Worm (Caenorhabditis elegans): Measurements from ENCODE around the gene fmo-1.
"Not testable (repeated sequence)": the region's sequence is repeated elsewhere in the genome, so short reads cannot be mapped to it uniquely, and the experiment has no call there.

fmo-1 gene

ce11 chrIV:10628724-10629123 is 32.9 kb upstream of the fmo-1 start, which contains the start of gene R09H10.5:
Gene R09H10.5, minus strand, starts transcription at chrIV:10628829.
- peak; percentile 78 for TF ChIP-seq pqm-1 (tag; optimal IDR thresholded peaks at IDR 0.05)
- TF ChIP-seq ceh-16 (tag; optimal IDR thresholded peaks at IDR 0.05), result no peak
- TF ChIP-seq lin-15B (tag; optimal IDR thresholded peaks at IDR 0.05), result no peak
- peak; percentile 80 for TF ChIP-seq elt-2 (tag; optimal IDR thresholded peaks at IDR 0.05)
- no peak for TF ChIP-seq unc-62 (GFP tag; optimal IDR thresholded peaks at IDR 0.05)
- no peak for TF ChIP-seq lin-39 (tag; optimal IDR thresholded peaks at IDR 0.05)
- no peak for TF ChIP-seq nhr-28 (tag; optimal IDR thresholded peaks at IDR 0.05)
- TF ChIP-seq mml-1 (tag; optimal IDR thresholded peaks at IDR 0.05), result no peak
- TF ChIP-seq nhr-12 (tag; optimal IDR thresholded peaks at IDR 0.05), result no peak
- no peak for TF ChIP-seq eor-1 (tag; optimal IDR thresholded peaks at IDR 0.05)
- TF ChIP-seq nhr-11 (tag; optimal IDR thresholded peaks at IDR 0.05), result no peak
- no peak for TF ChIP-seq egl-27 (tag; optimal IDR thresholded peaks at IDR 0.05)
- no peak for TF ChIP-seq nhr-76 (tag; optimal IDR thresholded peaks at IDR 0.05)
- no peak for TF ChIP-seq fos-1 (tag; optimal IDR thresholded peaks at IDR 0.05)
- TF ChIP-seq ceh-28 (tag; optimal IDR thresholded peaks at IDR 0.05), result no peak

ce11 chrIV:10630953-10631554 is 30.6 kb upstream of the fmo-1 start, which contains the start of gene F56C4.4:
Gene F56C4.4, minus strand, starts transcription at chrIV:10631267.
- TF ChIP-seq pqm-1 (tag; optimal IDR thresholded peaks at IDR 0.05) (peak; percentile 10), ceh-16 (tag; optimal IDR thresholded peaks at IDR 0.05) (no peak), elt-2 (tag; optimal IDR thresholded peaks at IDR 0.05) (peak; percentile 84)

- no peak for TF ChIP-seq elt-2 (tag; optimal IDR thresholded peaks at IDR 0.05)
- no peak for TF ChIP-seq nhr-25 (tag; optimal IDR thresholded peaks at IDR 0.05)
- TF ChIP-seq nhr-43 (tag; optimal IDR thresholded peaks at IDR 0.05; ENCODE audit: poor library complexity, severe bottlenecking), result no peak
- no peak for TF ChIP-seq nhr-28 (tag; optimal IDR thresholded peaks at IDR 0.05)
- no peak for TF ChIP-seq elt-1 (tag; optimal IDR thresholded peaks at IDR 0.05)
Observed at ce11 chrIV:10636649-10637048, 25.0 kb upstream of the fmo-1 start, which contains the start of gene F56C4.1. Gene F56C4.1, plus strand, starts transcription at chrIV:10636949.

ce11 chrIV:10638977-10639376 is 22.7 kb upstream of the fmo-1 start, which contains the start of gene F56C4.2:
Gene F56C4.2, plus strand, starts transcription at chrIV:10639277.
- TF ChIP-seq egl-5 (tag; optimal IDR thresholded peaks at IDR 0.05), result no peak
- no peak for TF ChIP-seq unc-62 (GFP tag; optimal IDR thresholded peaks at IDR 0.05)
- TF ChIP-seq ZK546.5 (tag; optimal IDR thresholded peaks at IDR 0.05), result no peak

ce11 chrIV:10654047-10654446 is 7.6 kb upstream of the fmo-1 start, which contains the start of gene glb-19:
Gene glb-19, minus strand, starts transcription at chrIV:10654147.
- not testable (repeated sequence) for TF ChIP-seq aly-2, pha-4, ceh-9 (tag; optimal IDR thresholded peaks at IDR 0.05)

ce11 chrIV:10656770-10657323 is 4.8 kb upstream of the fmo-1 start, which contains the start of gene K08C7.1:
Gene K08C7.1, plus strand, starts transcription at chrIV:10656812.
- peak; percentile 32 for TF ChIP-seq pqm-1 (tag; optimal IDR thresholded peaks at IDR 0.05)
- TF ChIP-seq elt-2 (tag; optimal IDR thresholded peaks at IDR 0.05), result peak; percentile 78
- TF ChIP-seq egl-5 (tag; optimal IDR thresholded peaks at IDR 0.05), result no peak

- TF ChIP-seq nhr-23 (tag; optimal IDR thresholded peaks at IDR 0.05), result no peak
- peak; percentile 51 for TF ChIP-seq pqm-1 (tag; optimal IDR thresholded peaks at IDR 0.05)
- TF ChIP-seq R02D3.7 (tag; optimal IDR thresholded peaks at IDR 0.05), result no peak
- no peak for TF ChIP-seq ztf-4 (tag; optimal IDR thresholded peaks at IDR 0.05)
- no peak for TF ChIP-seq nhr-77 (tag; optimal IDR thresholded peaks at IDR 0.05)
Observed at ce11 chrIV:10661072-10661471, 585 bp upstream of the fmo-1 start.

- TF ChIP-seq nhr-77 (tag; optimal IDR thresholded peaks at IDR 0.05), result no peak
- no peak for TF ChIP-seq pha-4 (tag; optimal IDR thresholded peaks at IDR 0.05)
- no peak for TF ChIP-seq ceh-16 (tag; optimal IDR thresholded peaks at IDR 0.05)
- TF ChIP-seq lsy-12 (tag; optimal IDR thresholded peaks at IDR 0.05), result no peak
- TF ChIP-seq ZK546.5 (tag; optimal IDR thresholded peaks at IDR 0.05), result no peak
- no peak for TF ChIP-seq nhr-25 (tag; optimal IDR thresholded peaks at IDR 0.05)
Observed at ce11 chrIV:10664134-10664533, 2.5 kb downstream of the fmo-1 start, which contains the start of gene K08C7.7. Gene K08C7.7, plus strand, starts transcription at chrIV:10664434.
